Fruit fly (Drosophila melanogaster) whole organism, wandering third instar larva: ENCODE measurements around the gene Gpdh1.

Experiments used
- Abd-B ChIP-seq: fragments of >200 bp; optimal IDR thresholded peaks from 2 replicates; lab custom pipeline; 2017; ENCODE audit warnings: missing biosample characterization, missing genetic modification characterization
- GATAd ChIP-seq: sonication (Bioruptor generic); optimal IDR thresholded peaks from 2 replicates; lab custom pipeline; 2016; ENCODE audit warnings: missing biosample characterization, missing genetic modification characterization
- Jra ChIP-seq: sonication (Bioruptor generic); optimal IDR thresholded peaks from 2 replicates; lab custom pipeline; 2016; ENCODE audit warnings: missing biosample characterization, missing genetic modification characterization
- N ChIP-seq: fragments of >200 bp; optimal IDR thresholded peaks from 2 replicates; lab custom pipeline; 2018; ENCODE audit warnings: missing biosample characterization, missing external identifiers, missing genetic modification characterization
- dl ChIP-seq, 2 experiments: fragments of 175-275, 200-275 bp in 1 of 2; fragments of 200-275 bp in 1 of 2; sonication (Bioruptor generic); optimal IDR thresholded peaks; lab custom pipeline; 2018; ENCODE audit warnings: mild to moderate bottlenecking in 2 of 2, missing biosample characterization in 2 of 2, missing genetic modification characterization in 2 of 2, moderate library complexity in 2 of 2; ENCODE audit not compliant: partially characterized antibody in 2 of 2, insufficient read depth in 1 of 2
- dmrt93B ChIP-seq: fragments of 200-800 bp; sonication (Bioruptor generic); optimal IDR thresholded peaks from 2 replicates; lab custom pipeline; 2018; ENCODE audit warnings: missing biosample characterization, mild to moderate bottlenecking, missing genetic modification characterization
- dsf ChIP-seq: sonication (Bioruptor generic); optimal IDR thresholded peaks from 2 replicates; lab custom pipeline; 2016; ENCODE audit warnings: missing biosample characterization, missing genetic modification characterization, borderline replicate concordance
- lola ChIP-seq: fragments of >200 bp; optimal IDR thresholded peaks from 2 replicates; lab custom pipeline; 2017; ENCODE audit warnings: missing biosample characterization, missing genetic modification characterization
- psq ChIP-seq: fragments of 200-800 bp; sonication (Bioruptor generic); optimal IDR thresholded peaks from 3 replicates; lab custom pipeline; 2017; ENCODE audit warnings: missing biosample characterization, mild to moderate bottlenecking, missing genetic modification characterization, moderate library complexity
- rgr ChIP-seq: fragments of 200-800 bp; sonication (Bioruptor generic); optimal IDR thresholded peaks from 3 replicates; lab custom pipeline; 2016; ENCODE audit warnings: missing biosample characterization, mild to moderate bottlenecking, missing genetic modification characterization
- sv ChIP-seq: fragments of 200-800 bp; sonication (Bioruptor generic); optimal IDR thresholded peaks from 3 replicates; lab custom pipeline; 2016; ENCODE audit warnings: missing biosample characterization, missing genetic modification characterization
- woc ChIP-seq: sonication (Bioruptor generic); optimal IDR thresholded peaks from 2 replicates; lab custom pipeline; 2016; ENCODE audit warnings: missing biosample characterization, mild to moderate bottlenecking, missing genetic modification characterization

- TF ChIP-seq lola (GFP tag; lab: Kevin White, UChicago) = no peak
- no peak for TF ChIP-seq dmrt93B (GFP tag; lab: Kevin White, UChicago)
- TF ChIP-seq sv (GFP tag; lab: Kevin White, UChicago) = no peak
- no peak for TF ChIP-seq woc
- TF ChIP-seq GATAd (GFP tag; lab: Kevin White, UChicago) = no peak
- no peak for TF ChIP-seq Jra (GFP tag; lab: Kevin White, UChicago)
- TF ChIP-seq dsf (GFP tag; lab: Kevin White, UChicago) = no peak
- TF ChIP-seq dl (GFP tag; optimal IDR thresholded peaks at IDR 0.05; lab: Kevin White, UChicago; ENCODE audit: insufficient read depth in 1 of 2, partially characterized antibody in 2 of 2) = no peak
- TF ChIP-seq Abd-B (GFP tag; lab: Kevin White, UChicago) = no peak
- no peak for TF ChIP-seq psq (GFP tag; lab: Kevin White, UChicago)
- no peak for TF ChIP-seq N (GFP tag; lab: Kevin White, UChicago)
- TF ChIP-seq rgr (GFP tag; lab: Kevin White, UChicago) = no peak
Observed at dm6 chr2L:5910189-5910588, 33.3 kb upstream of the Gpdh1 start, which contains the start of gene CG14000.
